Worm (Caenorhabditis elegans): ENCODE results near the gene C08B6.5.

ce11 chrV:10160954-10161353 is 43.4 kb downstream of the C08B6.5 start, which contains the start of gene C51E3.10:
- TF ChIP-seq R02D3.7 (tag; optimal IDR thresholded peaks at IDR 0.05) (no peak), ama-1 (optimal IDR thresholded peaks at IDR 0.05) (no peak), nhr-25 (tag; optimal IDR thresholded peaks at IDR 0.05) (no peak), nhr-12 (tag; optimal IDR thresholded peaks at IDR 0.05) (no peak), mdl-1 (tag; optimal IDR thresholded peaks at IDR 0.05) (peak in 1 of 2 experiments; percentile 14), nhr-77 (tag; optimal IDR thresholded peaks at IDR 0.05) (no peak), unc-62 (GFP tag; optimal IDR thresholded peaks at IDR 0.05) (no peak), Y55F3AM.14 (GFP tag; optimal IDR thresholded peaks at IDR 0.05) (no peak), blmp-1 (tag; optimal IDR thresholded peaks at IDR 0.05; ENCODE audit: insufficient read depth) (no peak), lsy-2 (tag; optimal IDR thresholded peaks at IDR 0.05) (no peak), snpc-4 (tag; optimal IDR thresholded peaks at IDR 0.05) (no peak), zag-1 (tag; optimal IDR thresholded peaks at IDR 0.05) (no peak), mab-5 (tag; optimal IDR thresholded peaks at IDR 0.05) (no peak)

Data from whole organism, L2 larva.